Worm (Caenorhabditis elegans): ENCODE data around the gene K01G5.8.

DNA sequence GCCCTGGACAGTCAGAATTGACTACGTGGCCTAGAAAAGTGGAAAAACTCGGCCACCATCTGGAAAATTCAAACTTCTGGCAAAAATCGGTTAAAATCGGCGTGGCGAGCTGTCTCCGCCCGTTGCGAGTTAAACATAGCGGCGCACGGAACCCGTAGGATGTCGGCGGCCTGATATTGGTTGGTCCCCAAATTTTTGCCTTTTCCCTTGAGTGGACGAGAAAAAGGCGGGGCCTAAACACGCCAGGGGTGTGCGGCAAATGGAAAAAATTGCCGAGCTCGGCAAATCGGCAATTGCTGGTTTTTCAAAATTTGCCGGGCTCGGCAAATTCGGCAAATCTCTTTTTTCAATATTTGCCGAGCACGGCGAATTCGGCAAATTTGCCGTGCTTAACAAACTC is 7.3 kb downstream of the K01G5.8 start:
- TF ChIP-seq lin-13 (tag; optimal IDR thresholded peaks at IDR 0.05) = no peak
- no peak for TF ChIP-seq nhr-237 (tag; optimal IDR thresholded peaks at IDR 0.05)
- no peak for TF ChIP-seq nhr-76 (tag; optimal IDR thresholded peaks at IDR 0.05)
- no peak for TF ChIP-seq lin-32 (GFP tag; optimal IDR thresholded peaks at IDR 0.05)
- no peak for TF ChIP-seq elt-1 (tag; optimal IDR thresholded peaks at IDR 0.05; ENCODE audit: borderline replicate concordance, insufficient read depth)
- no peak for TF ChIP-seq ceh-43 (GFP tag; optimal IDR thresholded peaks at IDR 0.05)
- TF ChIP-seq zip-8 (tag; optimal IDR thresholded peaks at IDR 0.05) = no peak
- TF ChIP-seq ztf-11 (tag; optimal IDR thresholded peaks at IDR 0.05) = no peak
- no peak for TF ChIP-seq ham-2 (GFP tag; optimal IDR thresholded peaks at IDR 0.05)
- TF ChIP-seq unc-39 (tag; optimal IDR thresholded peaks at IDR 0.05) = no peak
- TF ChIP-seq pha-4 (tag; optimal IDR thresholded peaks at IDR 0.05) = no peak
- no peak for TF ChIP-seq unc-62 (GFP tag; optimal IDR thresholded peaks at IDR 0.05)
- TF ChIP-seq snpc-4 (tag; optimal IDR thresholded peaks at IDR 0.05) = no peak
- TF ChIP-seq mls-2 (tag; optimal IDR thresholded peaks at IDR 0.05) = no peak

Data from whole organism, mixed stage, embryonic.